Worm (Caenorhabditis elegans) whole organism, L3 larva: ENCODE measurements around the gene srbc-30.

Experiments
- R02D3.7 ChIP-seq: fragments of 150-350 bp; optimal IDR thresholded peaks from 2 replicates; lab custom pipeline; 2014; ENCODE audit warnings: missing biosample characterization, missing genetic modification characterization
- ZK546.5 ChIP-seq: sonication (generic microtip); optimal IDR thresholded peaks from 2 replicates; lab custom pipeline; 2017; ENCODE audit warnings: missing biosample characterization, missing genetic modification characterization
- ceh-28 ChIP-seq: fragments of 150-350 bp; optimal IDR thresholded peaks from 2 replicates; lab custom pipeline; 2014; ENCODE audit warnings: missing biosample characterization, missing genetic modification reagents, missing genetic modification characterization
- ceh-82 ChIP-seq: fragments of 150-350 bp; optimal IDR thresholded peaks from 2 replicates; lab custom pipeline; 2014; ENCODE audit warnings: missing biosample characterization, missing genetic modification characterization
- egl-27 ChIP-seq: sonication (generic microtip); optimal IDR thresholded peaks from 4 replicates; lab custom pipeline; 2017; ENCODE audit warnings: missing biosample characterization, missing genetic modification reagents, missing genetic modification characterization
- elt-1 ChIP-seq: fragments of 150-350 bp; optimal IDR thresholded peaks from 2 replicates; lab custom pipeline; 2014; ENCODE audit warnings: missing biosample characterization, missing genetic modification characterization
- elt-2 ChIP-seq: sonication (generic microtip); optimal IDR thresholded peaks from 2 replicates; lab custom pipeline; 2016; ENCODE audit warnings: missing genetic modification reagents, mild to moderate bottlenecking, missing genetic modification characterization, missing compliant biosample characterization
- elt-3 ChIP-seq, 3 experiments: fragments of 150-350 bp in 1 of 3; sonication (generic microtip) in 2 of 3; optimal IDR thresholded peaks; 2 replicates in 2 of 3; 4 replicates in 1 of 3; lab custom pipeline; 2014 to 2017; ENCODE audit warnings: missing biosample characterization in 3 of 3, missing genetic modification characterization in 3 of 3
- eor-1 ChIP-seq, 2 experiments: fragments of 150-350 bp; optimal IDR thresholded peaks; 2 replicates each; lab custom pipeline; 2014 to 2018; ENCODE audit warnings: missing biosample characterization in 2 of 2, missing genetic modification characterization in 2 of 2
- fkh-10 ChIP-seq: sonication (generic microtip); optimal IDR thresholded peaks from 2 replicates; lab custom pipeline; 2017; ENCODE audit warnings: missing biosample characterization, missing genetic modification reagents, missing genetic modification characterization
- fkh-2 ChIP-seq: fragments of 150-350 bp; optimal IDR thresholded peaks from 2 replicates; lab custom pipeline; 2014; ENCODE audit warnings: missing biosample characterization, missing genetic modification reagents, missing genetic modification characterization
- fos-1 ChIP-seq: fragments of 150-350 bp; optimal IDR thresholded peaks from 2 replicates; lab custom pipeline; 2014; ENCODE audit warnings: missing biosample characterization, missing genetic modification characterization
- jun-1 ChIP-seq: fragments of 150-350 bp; optimal IDR thresholded peaks from 2 replicates; lab custom pipeline; 2014; ENCODE audit warnings: missing biosample characterization, missing genetic modification reagents, missing genetic modification characterization
- mdl-1 ChIP-seq: fragments of 150-350 bp; optimal IDR thresholded peaks from 2 replicates; lab custom pipeline; 2014; ENCODE audit warnings: missing biosample characterization, missing genetic modification characterization
- nhr-11 ChIP-seq: fragments of 150-350 bp; optimal IDR thresholded peaks from 2 replicates; lab custom pipeline; 2014; ENCODE audit warnings: missing biosample characterization, missing genetic modification characterization
- nhr-12 ChIP-seq: fragments of 150-350 bp; optimal IDR thresholded peaks from 2 replicates; lab custom pipeline; 2014; ENCODE audit warnings: missing biosample characterization, missing genetic modification characterization
- nhr-23 ChIP-seq: fragments of 150-350 bp; optimal IDR thresholded peaks from 2 replicates; lab custom pipeline; 2014; ENCODE audit warnings: missing biosample characterization, missing genetic modification reagents, missing genetic modification characterization
- nhr-25 ChIP-seq: sonication (generic microtip); optimal IDR thresholded peaks from 2 replicates; lab custom pipeline; 2017; ENCODE audit warnings: missing biosample characterization, missing genetic modification characterization
- nhr-28 ChIP-seq: fragments of 150-350 bp; optimal IDR thresholded peaks from 2 replicates; lab custom pipeline; 2014; ENCODE audit warnings: missing biosample characterization, missing genetic modification characterization
- nhr-43 ChIP-seq: sonication (generic microtip); optimal IDR thresholded peaks from 2 replicates; lab custom pipeline; 2016; ENCODE audit warnings: mild to moderate bottlenecking, missing genetic modification characterization, missing compliant biosample characterization; ENCODE audit not compliant: poor library complexity, severe bottlenecking
- nhr-67 ChIP-seq: fragments of 150-350 bp; optimal IDR thresholded peaks from 2 replicates; lab custom pipeline; 2014; ENCODE audit warnings: missing biosample characterization, missing genetic modification characterization
- nhr-76 ChIP-seq: fragments of 150-350 bp; sonication (generic microtip); optimal IDR thresholded peaks from 5 replicates; lab custom pipeline; 2014; ENCODE audit warnings: missing biosample characterization, missing genetic modification characterization
- pha-4 ChIP-seq: fragments of 150-350 bp; optimal IDR thresholded peaks from 2 replicates; lab custom pipeline; 2014; ENCODE audit warnings: missing biosample characterization, missing genetic modification reagents, missing genetic modification characterization
- pqm-1 ChIP-seq: fragments of 150-350 bp; optimal IDR thresholded peaks from 2 replicates; lab custom pipeline; 2017; ENCODE audit warnings: missing biosample characterization, missing genetic modification characterization, inconsistent platforms
- sea-2 ChIP-seq: fragments of 150-350 bp; sonication (generic microtip); optimal IDR thresholded peaks from 4 replicates; lab custom pipeline; 2014; ENCODE audit warnings: missing biosample characterization, missing genetic modification reagents, missing genetic modification characterization
- snpc-4 ChIP-seq: fragments of 150-350 bp; optimal IDR thresholded peaks from 2 replicates; lab custom pipeline; 2014; ENCODE audit warnings: missing biosample characterization, missing genetic modification characterization
- tbx-2 ChIP-seq: sonication (generic microtip); optimal IDR thresholded peaks from 2 replicates; lab custom pipeline; 2016; ENCODE audit warnings: mild to moderate bottlenecking, missing genetic modification characterization, missing compliant biosample characterization
- unc-39 ChIP-seq: sonication (generic microtip); optimal IDR thresholded peaks from 4 replicates; lab custom pipeline; 2017; ENCODE audit warnings: missing biosample characterization, missing genetic modification characterization
- unc-62 ChIP-seq: fragments of 150-350 bp; sonication (generic microtip); optimal IDR thresholded peaks from 4 replicates; lab custom pipeline; 2014; ENCODE audit warnings: missing biosample characterization, missing genetic modification reagents, missing genetic modification characterization
- zag-1 ChIP-seq: fragments of 150-350 bp; optimal IDR thresholded peaks from 2 replicates; lab custom pipeline; 2014; ENCODE audit warnings: missing biosample characterization, missing genetic modification characterization

srbc-30 gene

ce11 chrV:3490435-3490834 is 10.2 kb upstream of the srbc-30 start, which contains the start of gene srbc-36:
Gene srbc-36 (minus strand): TSS chrV:3490535.
- TF ChIP-seq egl-27 (no peak), fkh-2 (tag; lab: Kevin White, UChicago) (no peak), zag-1 (tag; lab: Kevin White, UChicago) (no peak), elt-1 (tag; lab: Kevin White, UChicago) (no peak)

ce11 chrV:3486857-3487256 is 6.6 kb upstream of the srbc-30 start, which contains the start of gene srbc-32:
Gene srbc-32 (minus strand): TSS chrV:3486957.
- TF ChIP-seq snpc-4 (tag; lab: Kevin White, UChicago) (no peak), elt-1 (tag; lab: Kevin White, UChicago) (no peak), nhr-28 (tag; lab: Kevin White, UChicago) (no peak), nhr-12 (no peak), ZK546.5 (no peak)

DNA sequence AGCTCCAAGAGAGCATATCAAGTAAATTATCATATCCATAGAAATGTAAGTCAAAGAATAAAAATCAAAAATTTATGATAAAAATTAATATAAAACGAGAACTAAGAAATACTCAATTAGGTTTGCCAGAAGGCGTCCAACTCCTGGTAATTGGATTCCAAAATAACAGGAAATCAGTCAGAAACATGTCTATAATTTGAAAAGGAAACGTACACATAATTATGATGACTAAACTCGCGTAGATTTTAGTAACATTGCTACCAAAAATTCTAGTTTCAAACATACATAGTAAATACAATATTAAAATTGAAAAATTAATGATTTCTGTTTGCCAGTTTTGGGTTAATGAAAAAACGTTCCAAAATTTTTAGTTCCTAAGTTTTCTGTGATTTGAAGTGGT is 4.5 kb upstream of the srbc-30 start, which contains the start of gene srbc-33:
Gene srbc-33 (minus strand): TSS at position 101 of the 400 bp plus-strand sequence.
- TF ChIP-seq sea-2 = no peak

- TF ChIP-seq jun-1 (tag; lab: Kevin White, UChicago) (peak; percentile 23), elt-2 (tag; lab: Kevin White, UChicago) (peak; percentile 67), nhr-28 (tag; lab: Kevin White, UChicago) (no peak), pqm-1 (peak; percentile 2)
Observed at ce11 chrV:3482550-3483002, 2.3 kb upstream of the srbc-30 start, which contains the start of gene lys-7. Gene lys-7 (minus strand): TSS chrV:3482600.

DNA sequence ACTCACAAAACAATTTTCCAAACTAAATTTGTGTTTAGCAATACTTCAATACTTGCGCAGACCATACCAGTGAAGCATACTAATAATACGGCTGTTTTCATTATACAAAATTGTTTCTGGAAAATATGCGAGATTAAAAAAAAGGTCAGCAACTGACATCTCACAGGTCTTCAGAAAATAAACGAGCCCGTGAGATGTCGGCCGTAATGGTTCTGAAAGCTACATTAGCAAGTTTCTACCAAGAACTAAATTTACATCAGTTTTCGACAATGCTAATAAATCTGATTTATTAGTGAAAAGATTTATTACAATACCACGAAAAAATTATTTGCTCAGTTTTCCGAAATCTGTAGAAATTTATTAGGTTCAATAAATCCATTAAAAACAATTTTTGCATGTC is 2.8 kb downstream of the srbc-30 start, which contains the start of gene srbc-31:
Gene srbc-31 (minus strand): TSS at position 101 of the 400 bp plus-strand sequence.
- no peak for TF ChIP-seq elt-1 (tag; lab: Kevin White, UChicago)
- no peak for TF ChIP-seq elt-3 (tag; optimal IDR thresholded peaks at IDR 0.05; lab: Kevin White, UChicago)
- TF ChIP-seq unc-39 (tag; lab: Kevin White, UChicago) = no peak
- no peak for TF ChIP-seq mdl-1 (tag; lab: Kevin White, UChicago)

ce11 chrV:3476228-3476627 is 4.0 kb downstream of the srbc-30 start:
- TF ChIP-seq eor-1 (tag; optimal IDR thresholded peaks at IDR 0.05; lab: Kevin White, UChicago) = no peak
- no peak for TF ChIP-seq nhr-76
- no peak for TF ChIP-seq pha-4 (tag; lab: Kevin White, UChicago)
- no peak for TF ChIP-seq R02D3.7
- TF ChIP-seq nhr-11 (tag; lab: Kevin White, UChicago) = no peak
- no peak for TF ChIP-seq nhr-67 (tag; lab: Kevin White, UChicago)
- no peak for TF ChIP-seq egl-27

- TF ChIP-seq fkh-10 (GFP tag; lab: Kevin White, UChicago) (no peak), unc-62 (GFP tag; lab: Kevin White, UChicago) (no peak), nhr-25 (tag; lab: Kevin White, UChicago) (no peak)
- TF ChIP-seq, all 47 proteins: peak for 0
Observed at ce11 chrV:3475021-3475420, 5.2 kb downstream of the srbc-30 start, which contains the start of gene oac-2. Gene oac-2 (minus strand): TSS chrV:3475121.

DNA sequence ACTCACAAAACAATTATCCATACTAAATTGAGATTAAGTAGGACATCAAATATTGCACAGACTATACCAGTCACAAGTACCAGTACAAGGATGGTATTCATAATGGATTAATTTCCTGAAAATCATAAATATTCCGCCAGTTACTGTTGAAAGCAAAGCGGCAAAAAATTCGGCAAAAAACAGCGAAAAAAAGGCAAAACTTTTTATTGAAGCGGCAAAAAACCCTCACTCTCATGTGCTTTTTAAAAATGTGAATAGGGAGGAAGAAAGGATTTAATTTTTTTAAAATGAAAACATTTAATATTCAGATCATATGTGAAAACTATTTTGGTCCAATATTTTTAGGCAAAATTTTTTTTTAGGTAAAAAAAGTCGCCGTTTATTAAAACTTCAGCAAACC is 9.5 kb downstream of the srbc-30 start, which contains the start of gene srbc-29:
Gene srbc-29 (minus strand): TSS at position 101 of the 400 bp plus-strand sequence.
- no peak for TF ChIP-seq nhr-43
- no peak for TF ChIP-seq fkh-2 (tag; lab: Kevin White, UChicago)
- no peak for TF ChIP-seq pqm-1
- TF ChIP-seq fkh-10 (GFP tag; lab: Kevin White, UChicago) = no peak
- no peak for TF ChIP-seq fos-1 (tag; lab: Kevin White, UChicago)
- no peak for TF ChIP-seq nhr-23 (tag; lab: Kevin White, UChicago)
- no peak for TF ChIP-seq ceh-82 (tag; lab: Kevin White, UChicago)
- TF ChIP-seq pha-4 (tag; lab: Kevin White, UChicago) = no peak
- TF ChIP-seq nhr-28 (tag; lab: Kevin White, UChicago) = no peak
- TF ChIP-seq jun-1 (tag; lab: Kevin White, UChicago) = no peak
- TF ChIP-seq snpc-4 (tag; lab: Kevin White, UChicago) = no peak
- no peak for TF ChIP-seq nhr-76
- no peak for TF ChIP-seq R02D3.7
- TF ChIP-seq elt-1 (tag; lab: Kevin White, UChicago) = no peak
- TF ChIP-seq tbx-2 (tag; lab: Kevin White, UChicago) = no peak
- no peak for TF ChIP-seq unc-39 (tag; lab: Kevin White, UChicago)
- TF ChIP-seq ceh-28 (tag; lab: Kevin White, UChicago) = no peak
- no peak for TF ChIP-seq zag-1 (tag; lab: Kevin White, UChicago)
- TF ChIP-seq elt-3 (tag; optimal IDR thresholded peaks at IDR 0.05; lab: Kevin White, UChicago) = no peak
